Worm (Caenorhabditis elegans) whole organism, young adult: ENCODE results near the gene F22B5.5.

Experiments
- B0035.1 ChIP-seq: sonication (generic microtip); optimal IDR thresholded peaks from 2 replicates; lab custom pipeline; 2016; ENCODE audit warnings: missing genetic modification characterization, mild to moderate bottlenecking, missing compliant biosample characterization, missing genotype, missing genetic modification reagents
- B0336.3 ChIP-seq: fragments of 200-800 bp; sonication (Bioruptor generic); IDR thresholded peaks from 2 replicates; pipeline ENCODE4 v1.3.6; 2022; ENCODE audit warnings: missing genetic modification characterization, missing compliant biosample characterization
- F23B12.7 ChIP-seq: sonication (generic microtip); optimal IDR thresholded peaks from 2 replicates; lab custom pipeline; 2017; ENCODE audit warnings: missing genetic modification characterization, mild to moderate bottlenecking, missing compliant biosample characterization, antibody characterized with exemption, moderate library complexity; ENCODE audit not compliant: insufficient read depth
- F37B4.10 ChIP-seq: fragments of 200-800 bp; sonication (Bioruptor generic); IDR thresholded peaks from 2 replicates; pipeline ENCODE4 v1.3.6; 2022; ENCODE audit warnings: missing genetic modification characterization, missing compliant biosample characterization
- F39B2.1 ChIP-seq: fragments of 200-800 bp; sonication (Bioruptor generic); IDR thresholded peaks from 2 replicates; pipeline ENCODE4 v1.3.6; 2022; ENCODE audit warnings: missing genetic modification reagents, missing genetic modification characterization, missing compliant biosample characterization
- F55B11.4 ChIP-seq: sonication (generic microtip); optimal IDR thresholded peaks from 2 replicates; lab custom pipeline; 2016; ENCODE audit warnings: missing compliant biosample characterization, missing genetic modification characterization, borderline replicate concordance; ENCODE audit not compliant: insufficient read depth
- T26A5.8 ChIP-seq: sonication (generic microtip); optimal IDR thresholded peaks from 2 replicates; lab custom pipeline; 2016; ENCODE audit warnings: missing genetic modification characterization, missing compliant biosample characterization
- Y53G8AR.9 ChIP-seq: fragments of 200-800 bp; sonication (Bioruptor generic); conservative IDR thresholded peaks from 2 replicates; pipeline ENCODE4 v1.3.6; 2022; ENCODE audit warnings: missing genetic modification reagents, missing genetic modification characterization, missing compliant biosample characterization
- Y67H2A.10 ChIP-seq: fragments of 200-800 bp; sonication (Bioruptor generic); conservative IDR thresholded peaks from 2 replicates; pipeline ENCODE4 v1.3.6; 2022; ENCODE audit warnings: missing genetic modification reagents, missing genetic modification characterization, missing compliant biosample characterization
- Y79H2A.3 ChIP-seq: fragments of 200-800 bp; sonication (Bioruptor generic); conservative IDR thresholded peaks from 2 replicates; pipeline ENCODE4 v1.3.6; 2022; ENCODE audit warnings: missing genetic modification reagents, missing genetic modification characterization, missing compliant biosample characterization
- Y95B8A.8 ChIP-seq: fragments of 200-800 bp; sonication (Bioruptor generic); IDR thresholded peaks from 2 replicates; pipeline ENCODE4 v1.3.6; 2022; ENCODE audit warnings: missing genetic modification reagents, missing genetic modification characterization, missing compliant biosample characterization
- ama-1 ChIP-seq, 3 experiments: fragments of 150-350 bp in 1 of 3; sonication (generic microtip) in 2 of 3; optimal IDR thresholded peaks; 2 replicates each; lab custom pipeline; 2014 to 2018; ENCODE audit warnings: missing biosample characterization in 2 of 3, missing genetic modification characterization in 2 of 3, missing genetic modification reagents in 2 of 3
- aptf-2 ChIP-seq: fragments of 200-800 bp; sonication (Bioruptor generic); conservative IDR thresholded peaks from 2 replicates; pipeline ENCODE4 v1.3.6; 2022; ENCODE audit warnings: missing genetic modification reagents, missing genetic modification characterization, missing compliant biosample characterization
- athp-1 ChIP-seq: sonication (generic microtip); optimal IDR thresholded peaks from 2 replicates; lab custom pipeline; 2017; ENCODE audit warnings: mild to moderate bottlenecking, missing genetic modification characterization, missing compliant biosample characterization
- attf-6 ChIP-seq: fragments of 200-800 bp; sonication (Bioruptor generic); IDR thresholded peaks from 2 replicates; pipeline ENCODE4 v1.3.6; 2022; ENCODE audit warnings: missing genetic modification reagents, missing genetic modification characterization, missing compliant biosample characterization
- cebp-1 ChIP-seq, 2 experiments: fragments of 200-800 bp in 1 of 2; sonication (Bioruptor generic) in 1 of 2; sonication (generic microtip) in 1 of 2; IDR thresholded peaks in 1 of 2; optimal IDR thresholded peaks in 1 of 2; 2 replicates each; pipeline versions ENCODE4 v1.3.6 to Lab custom; 2017 to 2022; ENCODE audit warnings: missing compliant biosample characterization in 2 of 2, missing genetic modification characterization in 2 of 2, mild to moderate bottlenecking in 1 of 2, missing genetic modification reagents in 1 of 2, moderate library complexity in 1 of 2
- ceh-40 ChIP-seq: fragments of 200-800 bp; sonication (Bioruptor generic); IDR thresholded peaks from 2 replicates; pipeline ENCODE4 v1.3.6; 2022; ENCODE audit warnings: missing genetic modification characterization, missing compliant biosample characterization
- ekl-4 ChIP-seq: fragments of 200-800 bp; sonication (Bioruptor generic); IDR thresholded peaks from 2 replicates; pipeline ENCODE4 v1.3.6; 2022; ENCODE audit warnings: missing genetic modification reagents, missing genetic modification characterization, missing compliant biosample characterization
- gei-17 ChIP-seq: fragments of 200-800 bp; sonication (Bioruptor generic); optimal IDR thresholded peaks from 2 replicates; lab custom pipeline; 2018; ENCODE audit warnings: mild to moderate bottlenecking, missing genetic modification characterization, missing compliant biosample characterization
- hmg-1.2 ChIP-seq: fragments of 200-800 bp; sonication (Bioruptor generic); IDR thresholded peaks from 2 replicates; pipeline ENCODE4 v1.3.6; 2022; ENCODE audit warnings: missing genetic modification reagents, missing genetic modification characterization, missing compliant biosample characterization
- hrde-1 ChIP-seq: sonication (generic microtip); optimal IDR thresholded peaks from 2 replicates; lab custom pipeline; 2016; ENCODE audit warnings: missing genetic modification characterization, mild to moderate bottlenecking, missing compliant biosample characterization, moderate library complexity, missing genotype, missing genetic modification reagents, borderline replicate concordance
- hsf-1 ChIP-seq: fragments of 200-800 bp; sonication (Bioruptor generic); IDR thresholded peaks from 2 replicates; pipeline ENCODE4 v1.3.6; 2022; ENCODE audit warnings: missing genetic modification reagents, missing genetic modification characterization, missing compliant biosample characterization
- lag-1 ChIP-seq: fragments of 200-800 bp; sonication (Bioruptor generic); IDR thresholded peaks from 2 replicates; pipeline ENCODE4 v1.3.6; 2022; ENCODE audit warnings: missing genetic modification reagents, missing genetic modification characterization, missing compliant biosample characterization
- lin-26 ChIP-seq: fragments of 200-800 bp; sonication (Bioruptor generic); IDR thresholded peaks from 2 replicates; pipeline ENCODE4 v1.3.6; 2022; ENCODE audit warnings: missing genetic modification reagents, missing genetic modification characterization, missing compliant biosample characterization
- lin-35 ChIP-seq, 3 experiments: fragments of 150-350 bp in 2 of 3; sonication (generic microtip) in 1 of 3; optimal IDR thresholded peaks; 2 replicates each; lab custom pipeline; 2014 to 2018; ENCODE audit warnings: missing biosample characterization in 3 of 3, missing genetic modification characterization in 3 of 3, missing genetic modification reagents in 3 of 3
- lin-54 ChIP-seq: fragments of 200-800 bp; sonication (Bioruptor generic); optimal IDR thresholded peaks from 2 replicates; lab custom pipeline; 2018; ENCODE audit warnings: mild to moderate bottlenecking, missing genetic modification characterization, missing compliant biosample characterization
- lsl-1 ChIP-seq: fragments of 200-800 bp; sonication (Bioruptor generic); optimal IDR thresholded peaks from 2 replicates; lab custom pipeline; 2018; ENCODE audit warnings: mild to moderate bottlenecking, missing genetic modification characterization, moderate library complexity, missing compliant biosample characterization
- madf-3 ChIP-seq: fragments of 200-800 bp; sonication (Bioruptor generic); IDR thresholded peaks from 2 replicates; pipeline ENCODE4 v1.3.6; 2022; ENCODE audit warnings: missing genetic modification reagents, missing genetic modification characterization, missing compliant biosample characterization
- madf-8 ChIP-seq: fragments of 200-800 bp; sonication (Bioruptor generic); conservative IDR thresholded peaks from 2 replicates; pipeline ENCODE4 v1.3.6; 2022; ENCODE audit warnings: missing genetic modification reagents, missing genetic modification characterization, missing compliant biosample characterization
- mxl-1 ChIP-seq: sonication (generic microtip); optimal IDR thresholded peaks from 2 replicates; lab custom pipeline; 2016; ENCODE audit warnings: missing genetic modification characterization, missing compliant biosample characterization
- nhr-120 ChIP-seq: fragments of 200-800 bp; sonication (Bioruptor generic); IDR thresholded peaks from 2 replicates; pipeline ENCODE4 v1.3.6; 2022; ENCODE audit warnings: missing genetic modification characterization, missing compliant biosample characterization
- nhr-27 ChIP-seq: fragments of 200-800 bp; sonication (Bioruptor generic); optimal IDR thresholded peaks from 2 replicates; lab custom pipeline; 2018; ENCODE audit warnings: mild to moderate bottlenecking, missing genetic modification characterization, moderate library complexity, missing compliant biosample characterization
- pbrm-1 ChIP-seq: fragments of 200-800 bp; sonication (Bioruptor generic); IDR thresholded peaks from 2 replicates; pipeline ENCODE4 v1.3.6; 2022; ENCODE audit warnings: missing genetic modification reagents, missing genetic modification characterization, missing compliant biosample characterization
- repo-1 ChIP-seq: sonication (generic microtip); optimal IDR thresholded peaks from 2 replicates; lab custom pipeline; 2017; ENCODE audit warnings: mild to moderate bottlenecking, missing genetic modification characterization, missing compliant biosample characterization
- sdz-38 ChIP-seq: sonication (generic microtip); optimal IDR thresholded peaks from 2 replicates; lab custom pipeline; 2016; ENCODE audit warnings: missing genotype, missing genetic modification characterization, missing compliant biosample characterization
- snpc-3.4 ChIP-seq: sonication (generic microtip); optimal IDR thresholded peaks from 2 replicates; lab custom pipeline; 2017; ENCODE audit warnings: missing genetic modification characterization, mild to moderate bottlenecking, missing compliant biosample characterization, antibody characterized with exemption, moderate library complexity, missing genotype, missing genetic modification reagents
- snpc-4 ChIP-seq, 5 experiments: fragments of 150-350 bp in 1 of 5; sonication (generic microtip) in 4 of 5; optimal IDR thresholded peaks; 2 replicates each; lab custom pipeline; 2014 to 2018; ENCODE audit warnings: missing genetic modification characterization in 5 of 5, missing biosample characterization in 3 of 5, antibody characterized with exemption in 2 of 5, mild to moderate bottlenecking in 2 of 5, missing compliant biosample characterization in 2 of 5, missing genotype in 2 of 5, moderate library complexity in 2 of 5, missing genetic modification reagents in 1 of 5
- tbp1 ChIP-seq: fragments of 200-800 bp; sonication (Bioruptor generic); optimal IDR thresholded peaks from 2 replicates; lab custom pipeline; 2018; ENCODE audit warnings: mild to moderate bottlenecking, missing genetic modification characterization, missing compliant biosample characterization
- tlf-1 ChIP-seq: fragments of 200-800 bp; sonication (Bioruptor generic); optimal IDR thresholded peaks from 2 replicates; lab custom pipeline; 2018; ENCODE audit warnings: mild to moderate bottlenecking, missing genetic modification characterization, missing compliant biosample characterization
- ztf-25 ChIP-seq: fragments of 200-800 bp; sonication (Bioruptor generic); IDR thresholded peaks from 2 replicates; pipeline ENCODE4 v1.3.6; 2022; ENCODE audit warnings: missing genetic modification reagents, missing genetic modification characterization, missing compliant biosample characterization
- ztf-6 ChIP-seq: fragments of 200-800 bp; sonication (Bioruptor generic); IDR thresholded peaks from 2 replicates; pipeline ENCODE4 v1.3.6; 2022; ENCODE audit warnings: missing genetic modification reagents, missing genetic modification characterization, missing compliant biosample characterization

The F22B5.5 gene

ce11 chrII:8466874-8467273 is 12.5 kb upstream of the F22B5.5 start, which contains the start of gene F22B5.10:
TSS of gene F22B5.10 (plus strand) at chrII:8467174.
- no peak for TF ChIP-seq F37B4.10 (GFP tag; lab: Robert Waterston, UW)
- peak; percentile 20 for TF ChIP-seq snpc-3.4 (tag; lab: Kevin White, UChicago)
- no peak for TF ChIP-seq gei-17 (GFP tag; lab: Kevin White, UChicago)
- TF ChIP-seq sdz-38 (tag; lab: Kevin White, UChicago), result no peak
- no peak for TF ChIP-seq ama-1 (optimal IDR thresholded peaks at IDR 0.05; lab: Kevin White, UChicago)
- TF ChIP-seq ama-1 (GFP tag; optimal IDR thresholded peaks at IDR 0.05; lab: Kevin White, UChicago), result no peak
- TF ChIP-seq hrde-1 (tag; lab: Kevin White, UChicago), result no peak
- TF ChIP-seq lin-26 (GFP tag; lab: Robert Waterston, UW), result no peak

- peak; percentile 60; the same call in 1 of the 2 replicates for TF ChIP-seq attf-6 (GFP tag; lab: Robert Waterston, UW)
- TF ChIP-seq aptf-2, result 0 out of 2 replicates have a peak, but pooled peaks have one; percentile 14
- TF ChIP-seq tlf-1 (GFP tag; lab: Kevin White, UChicago), result peak; percentile 62
- 0 out of 2 replicates have a peak, but pooled peaks have one; percentile 32 for TF ChIP-seq Y67H2A.10 (GFP tag; lab: Robert Waterston, UW)
- TF ChIP-seq snpc-3.4 (tag; lab: Kevin White, UChicago), result peak; percentile 57
- TF ChIP-seq ama-1 (optimal IDR thresholded peaks at IDR 0.05; lab: Kevin White, UChicago), result no peak
- peak; percentile 16 to 68 for TF ChIP-seq ama-1 (GFP tag; optimal IDR thresholded peaks at IDR 0.05; lab: Kevin White, UChicago)
- peak; percentile 41 for TF ChIP-seq hmg-1.2 (GFP tag; lab: Robert Waterston, UW)
- peak; percentile 61 for TF ChIP-seq lin-54 (GFP tag; lab: Kevin White, UChicago)
- TF ChIP-seq nhr-27 (tag; lab: Kevin White, UChicago), result peak; percentile 55
- TF ChIP-seq F23B12.7 (tag; lab: Kevin White, UChicago), result no peak
- TF ChIP-seq hrde-1 (tag; lab: Kevin White, UChicago), result peak; percentile 71
- 0 out of 2 replicates have a peak, but pooled peaks have one; percentile 6 for TF ChIP-seq ztf-6 (GFP tag; lab: Robert Waterston, UW)
- TF ChIP-seq ceh-40, result peak; percentile 21; the same call in 1 of the 2 replicates
- TF ChIP-seq athp-1 (tag; lab: Kevin White, UChicago), result peak; percentile 57
- no peak for TF ChIP-seq repo-1 (tag; lab: Kevin White, UChicago)
- TF ChIP-seq lin-35 (GFP tag; optimal IDR thresholded peaks at IDR 0.05; lab: Kevin White, UChicago), result peak in 1 of 3 experiments; percentile 49
- TF ChIP-seq ztf-25 (GFP tag; lab: Robert Waterston, UW), result peak; percentile 34; the same call in 1 of the 2 replicates
- peak; percentile 15; the same call in 1 of the 2 replicates for TF ChIP-seq madf-8 (GFP tag; lab: Robert Waterston, UW)
- no peak for TF ChIP-seq lag-1 (GFP tag; lab: Robert Waterston, UW)
- no peak for TF ChIP-seq mxl-1 (tag; lab: Kevin White, UChicago)
- peak; percentile 0 for TF ChIP-seq T26A5.8
- TF ChIP-seq F55B11.4, result no peak
- TF ChIP-seq pbrm-1 (GFP tag; lab: Robert Waterston, UW), result peak; percentile 36; the same call in 1 of the 2 replicates
- peak; percentile 23; the same call in 1 of the 2 replicates for TF ChIP-seq Y95B8A.8 (GFP tag; lab: Robert Waterston, UW)
- TF ChIP-seq lin-26 (GFP tag; lab: Robert Waterston, UW), result 0 out of 2 replicates have a peak, but pooled peaks have one; percentile 35
- peak; percentile 81 for TF ChIP-seq hsf-1
- peak; percentile 72; the same call in 1 of the 2 replicates for TF ChIP-seq ekl-4 (GFP tag; lab: Robert Waterston, UW)
- TF ChIP-seq tbp1 (GFP tag; lab: Kevin White, UChicago), result peak; percentile 24
- TF ChIP-seq snpc-4 (GFP tag; optimal IDR thresholded peaks at IDR 0.05; lab: Kevin White, UChicago), result peak; percentile 14
- peak in 1 of 4 experiments; percentile 41 for TF ChIP-seq snpc-4 (tag; optimal IDR thresholded peaks at IDR 0.05; lab: Kevin White, UChicago)
- no peak for TF ChIP-seq cebp-1 (GFP tag; IDR thresholded peaks at IDR 0.05; lab: Robert Waterston, UW)
- peak; percentile 55 for TF ChIP-seq cebp-1 (tag; optimal IDR thresholded peaks at IDR 0.05; lab: Kevin White, UChicago)
- TF ChIP-seq B0336.3 (GFP tag; lab: Robert Waterston, UW), result peak; percentile 42; the same call in 1 of the 2 replicates
- TF ChIP-seq Y79H2A.3 (GFP tag; lab: Robert Waterston, UW), result peak; percentile 60; the same call in 1 of the 2 replicates
- TF ChIP-seq Y53G8AR.9 (GFP tag; lab: Robert Waterston, UW), result peak; percentile 71
- TF ChIP-seq lsl-1 (GFP tag; lab: Kevin White, UChicago), result peak; percentile 2
- no peak for TF ChIP-seq nhr-120
- TF ChIP-seq madf-3, result 0 out of 2 replicates have a peak, but pooled peaks have one; percentile 69
- peak; percentile 39; the same call in 1 of the 2 replicates for TF ChIP-seq F39B2.1 (GFP tag; lab: Robert Waterston, UW)
- TF ChIP-seq F37B4.10 (GFP tag; lab: Robert Waterston, UW), result no peak
- TF ChIP-seq B0035.1 (tag; lab: Kevin White, UChicago), result peak; percentile 46
These were observed 10.1 kb upstream of the F22B5.5 start, which contains the start of gene fars-3 for ce11 chrII:8464448-8464898. TSS of gene fars-3 (plus strand) at chrII:8464848.
